Worm (Caenorhabditis elegans) whole organism, L4/young adult: Measurements from ENCODE around the gene C39E9.7.

Experiments
- W03F9.2 ChIP-seq: fragments of 150-350 bp; optimal IDR thresholded peaks from 2 replicates; lab custom pipeline; 2014; ENCODE audit warnings: missing biosample characterization, missing genetic modification characterization
- dao-5 ChIP-seq: sonication (generic microtip); optimal IDR thresholded peaks from 2 replicates; lab custom pipeline; 2016; ENCODE audit warnings: missing genotype, missing genetic modification characterization, moderate library complexity, missing compliant biosample characterization
- him-1 ChIP-seq: sonication (generic microtip); optimal IDR thresholded peaks from 2 replicates; lab custom pipeline; 2016; ENCODE audit warnings: missing genotype, missing genetic modification reagents, missing genetic modification characterization, missing compliant biosample characterization

DNA sequence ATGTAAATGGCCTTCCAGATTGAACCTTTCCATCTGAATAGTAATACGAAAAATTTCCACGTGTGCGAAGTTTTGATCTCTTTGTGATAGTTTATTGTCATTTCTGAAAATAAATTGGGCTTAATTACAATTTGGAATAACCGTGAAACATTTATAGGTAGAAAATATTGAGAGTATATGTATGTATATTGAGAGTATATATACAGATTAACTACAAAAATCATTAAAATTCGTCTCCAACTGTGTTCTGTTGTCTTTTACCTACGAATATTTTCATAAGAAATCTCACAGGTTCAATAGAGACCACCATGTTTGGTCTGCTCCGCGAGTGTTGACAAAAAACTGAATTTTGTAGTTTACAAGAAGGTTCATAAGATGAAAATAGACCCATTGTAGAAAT, 36.5 kb upstream of the C39E9.7 start, which contains the start of gene best-2:
- TF ChIP-seq him-1 (tag; lab: Kevin White, UChicago), result no peak
- no peak for TF ChIP-seq W03F9.2 (tag; lab: Kevin White, UChicago)
- TF ChIP-seq dao-5 (tag; lab: Kevin White, UChicago), result no peak
